Worm (Caenorhabditis elegans) whole organism, midembryonic: Measurements from ENCODE around the gene C06B8.7.

Source experiments
- cog-1 ChIP-seq: sonication (generic microtip); optimal IDR thresholded peaks from 2 replicates; lab custom pipeline; 2016; ENCODE audit warnings: missing genetic modification characterization, missing compliant biosample characterization
- flt-1 ChIP-seq: fragments of 200-800 bp; sonication (Bioruptor generic); IDR thresholded peaks from 2 replicates; pipeline ENCODE4 v1.3.6; 2022; ENCODE audit warnings: missing genetic modification characterization, missing compliant biosample characterization
- klf-2 ChIP-seq: fragments of 200-800 bp; sonication (Bioruptor generic); conservative IDR thresholded peaks from 2 replicates; pipeline ENCODE4 v1.3.6; 2022; ENCODE audit warnings: missing genetic modification reagents, missing genetic modification characterization, missing compliant biosample characterization
- med-1 ChIP-seq: sonication (generic microtip); optimal IDR thresholded peaks from 2 replicates; lab custom pipeline; 2017; ENCODE audit warnings: missing genetic modification characterization, mild to moderate bottlenecking, missing compliant biosample characterization, antibody characterized with exemption, missing genetic modification reagents; ENCODE audit not compliant: insufficient read depth
- ztf-23 ChIP-seq: fragments of 200-800 bp; sonication (Bioruptor generic); IDR thresholded peaks from 2 replicates; pipeline ENCODE4 v1.3.6; 2022; ENCODE audit warnings: missing genetic modification reagents, missing genetic modification characterization, missing compliant biosample characterization

ce11 chrV:15544898-15545297, 46.4 kb downstream of the C06B8.7 start, which contains the start of gene glb-14:
- TF ChIP-seq cog-1 (tag; lab: Kevin White, UChicago): no peak
- no peak for TF ChIP-seq klf-2 (GFP tag; lab: Robert Waterston, UW)
- no peak for TF ChIP-seq flt-1 (GFP tag; lab: Robert Waterston, UW)
- TF ChIP-seq med-1 (GFP tag; lab: Kevin White, UChicago): no peak
- TF ChIP-seq ztf-23 (GFP tag; lab: Robert Waterston, UW): no peak
